Fruit fly (Drosophila melanogaster) whole organism, embryonic: ENCODE measurements around the gene CG33096.

Experiments
- Bdp1 ChIP-seq: fragments of 200-800 bp; sonication (Bioruptor generic); optimal IDR thresholded peaks from 3 replicates; lab custom pipeline; 2016; ENCODE audit warnings: missing biosample characterization, missing genetic modification characterization
- CG10209 ChIP-seq: fragments of 200-800 bp; sonication (Bioruptor generic); optimal IDR thresholded peaks from 3 replicates; lab custom pipeline; 2017; ENCODE audit warnings: missing biosample characterization, mild to moderate bottlenecking, missing genetic modification characterization, missing genetic modification reagents
- CG10565 ChIP-seq: fragments of 200-800 bp; sonication (Bioruptor generic); optimal IDR thresholded peaks from 3 replicates; lab custom pipeline; 2016; ENCODE audit warnings: missing biosample characterization, mild to moderate bottlenecking, missing genetic modification characterization
- CG10654 ChIP-seq: fragments of 200-800 bp; sonication (Bioruptor generic); optimal IDR thresholded peaks from 2 replicates; lab custom pipeline; 2016; ENCODE audit warnings: missing biosample characterization, missing genetic modification characterization
- CG11085 ChIP-seq: fragments of 200-800 bp; sonication (Bioruptor generic); IDR thresholded peaks from 2 replicates; pipeline ENCODE4 v1.3.6; 2022; ENCODE audit warnings: missing biosample characterization, missing genetic modification characterization
- CG13287 ChIP-seq: fragments of 200-800 bp; sonication (Bioruptor generic); IDR thresholded peaks from 2 replicates; pipeline ENCODE4 v1.3.6; 2022; ENCODE audit warnings: missing biosample characterization, missing genetic modification characterization; ENCODE audit not compliant: partially characterized antibody
- CG13894 ChIP-seq: fragments of 200-800 bp; sonication (Bioruptor generic); optimal IDR thresholded peaks from 3 replicates; lab custom pipeline; 2018; ENCODE audit warnings: missing biosample characterization, mild to moderate bottlenecking, missing genetic modification characterization, moderate library complexity
- CG15011 ChIP-seq: fragments of 200-800 bp; sonication (Bioruptor generic); optimal IDR thresholded peaks from 3 replicates; lab custom pipeline; 2018; ENCODE audit warnings: missing biosample characterization, mild to moderate bottlenecking, missing genetic modification characterization
- CG15073 ChIP-seq: fragments of 200-800 bp; sonication (Bioruptor generic); optimal IDR thresholded peaks from 2 replicates; lab custom pipeline; 2016; ENCODE audit warnings: missing biosample characterization, missing genetic modification characterization
- CG1603 ChIP-seq: fragments of 200-800 bp; sonication (Bioruptor generic); optimal IDR thresholded peaks from 2 replicates; lab custom pipeline; 2019; ENCODE audit warnings: missing biosample characterization, mild to moderate bottlenecking, missing genetic modification characterization, moderate library complexity
- CG17328 ChIP-seq: fragments of 200-800 bp; sonication (Bioruptor generic); IDR thresholded peaks from 2 replicates; pipeline ENCODE4 v1.3.6; 2022; ENCODE audit warnings: missing biosample characterization, missing genetic modification characterization
- CG17359 ChIP-seq: fragments of 200-800 bp; sonication (Bioruptor generic); optimal IDR thresholded peaks from 3 replicates; lab custom pipeline; 2018; ENCODE audit warnings: missing biosample characterization, mild to moderate bottlenecking, missing genetic modification characterization, moderate library complexity
- CG17385 ChIP-seq: fragments of 200-800 bp; sonication (Bioruptor generic); optimal IDR thresholded peaks from 3 replicates; lab custom pipeline; 2018; ENCODE audit warnings: missing biosample characterization, mild to moderate bottlenecking, missing genetic modification characterization
- CG30403 ChIP-seq: fragments of 200-800 bp; sonication (Bioruptor generic); optimal IDR thresholded peaks from 3 replicates; lab custom pipeline; 2016; ENCODE audit warnings: missing biosample characterization, missing genetic modification characterization
- CG34422 ChIP-seq: fragments of 200-800 bp; sonication (Bioruptor generic); IDR thresholded peaks from 3 replicates; pipeline ENCODE4 v1.3.6; 2022; ENCODE audit warnings: missing biosample characterization, missing genetic modification characterization
- CG3838 ChIP-seq: fragments of 200-800 bp; sonication (Bioruptor generic); optimal IDR thresholded peaks from 3 replicates; lab custom pipeline; 2016; ENCODE audit warnings: missing biosample characterization, missing genetic modification characterization
- CG4360 ChIP-seq: fragments of 200-800 bp; sonication (Bioruptor generic); IDR thresholded peaks from 2 replicates; pipeline ENCODE4 v1.3.6; 2022; ENCODE audit warnings: missing biosample characterization, missing genetic modification characterization
- CG5180 ChIP-seq: fragments of 200-800 bp; sonication (Bioruptor generic); optimal IDR thresholded peaks from 3 replicates; lab custom pipeline; 2017; ENCODE audit warnings: missing biosample characterization, missing genetic modification characterization, mild to moderate bottlenecking, moderate library complexity, missing genetic modification reagents
- CG6683 ChIP-seq: fragments of 200-800 bp; sonication (Bioruptor generic); optimal IDR thresholded peaks from 2 replicates; lab custom pipeline; 2017; ENCODE audit warnings: missing biosample characterization, mild to moderate bottlenecking, missing genetic modification characterization, missing genetic modification reagents
- CG9727 ChIP-seq: fragments of 200-800 bp; sonication (Bioruptor generic); optimal IDR thresholded peaks from 3 replicates; lab custom pipeline; 2017; ENCODE audit warnings: missing biosample characterization, mild to moderate bottlenecking, missing genetic modification characterization
- CG9797 ChIP-seq: fragments of 200-800 bp; sonication (Bioruptor generic); optimal IDR thresholded peaks from 3 replicates; lab custom pipeline; 2018; ENCODE audit warnings: missing biosample characterization, mild to moderate bottlenecking, missing genetic modification characterization
- Camta ChIP-seq: fragments of 200-800 bp; sonication (Bioruptor generic); optimal IDR thresholded peaks from 2 replicates; lab custom pipeline; 2016; ENCODE audit warnings: missing biosample characterization, missing genetic modification characterization
- CoRest ChIP-seq: fragments of 200-800 bp; sonication (Bioruptor generic); optimal IDR thresholded peaks from 3 replicates; lab custom pipeline; 2018; ENCODE audit warnings: missing biosample characterization, mild to moderate bottlenecking, missing genetic modification characterization, moderate library complexity
- Deaf1 ChIP-seq: fragments of 200-800 bp; optimal IDR thresholded peaks from 3 replicates; lab custom pipeline; 2019; ENCODE audit warnings: missing biosample characterization, mild to moderate bottlenecking, missing genetic modification characterization, moderate library complexity
- Dref ChIP-seq: fragments of 200-800 bp; sonication (Bioruptor generic); IDR thresholded peaks from 2 replicates; pipeline ENCODE4 v1.3.6; 2022; ENCODE audit warnings: missing biosample characterization, missing genetic modification characterization
- Drgx ChIP-seq: fragments of 200-800 bp; sonication (Bioruptor generic); IDR thresholded peaks from 2 replicates; pipeline ENCODE4 v1.3.6; 2022; ENCODE audit warnings: missing biosample characterization, missing genetic modification characterization
- Lim3 ChIP-seq: fragments of 200-800 bp; sonication (Bioruptor generic); IDR thresholded peaks from 2 replicates; pipeline ENCODE4 v1.3.6; 2022; ENCODE audit warnings: missing biosample characterization, missing genetic modification characterization
- Lpt ChIP-seq: fragments of >200 bp; optimal IDR thresholded peaks from 2 replicates; lab custom pipeline; 2018; ENCODE audit warnings: missing biosample characterization, missing genetic modification characterization
- NC2β ChIP-seq: fragments of 200-800 bp; sonication (Bioruptor generic); optimal IDR thresholded peaks from 2 replicates; lab custom pipeline; 2016; ENCODE audit warnings: missing biosample characterization, missing genetic modification characterization
- Neu2 ChIP-seq: fragments of 200-800 bp; sonication (Bioruptor generic); optimal IDR thresholded peaks from 3 replicates; lab custom pipeline; 2016; ENCODE audit warnings: missing biosample characterization, missing genetic modification characterization, borderline replicate concordance
- Scr ChIP-seq: fragments of 200-800 bp; sonication (Bioruptor generic); IDR thresholded peaks from 2 replicates; pipeline ENCODE4 v1.3.6; 2022; ENCODE audit warnings: missing biosample characterization, missing genetic modification characterization; ENCODE audit not compliant: partially characterized antibody
- Ssrp ChIP-seq: fragments of 200-800 bp; sonication (Bioruptor generic); optimal IDR thresholded peaks from 2 replicates; lab custom pipeline; 2018; ENCODE audit warnings: missing biosample characterization, mild to moderate bottlenecking, missing genetic modification characterization, moderate library complexity
- YL-1 ChIP-seq: fragments of 200-800 bp; sonication (Bioruptor generic); optimal IDR thresholded peaks from 3 replicates; lab custom pipeline; 2017; ENCODE audit warnings: missing biosample characterization, mild to moderate bottlenecking, missing genetic modification characterization
- amos ChIP-seq: fragments of 200-800 bp; sonication (Bioruptor generic); IDR thresholded peaks from 2 replicates; pipeline ENCODE4 v1.3.6; 2022; ENCODE audit warnings: missing biosample characterization, missing genetic modification characterization; ENCODE audit not compliant: partially characterized antibody
- danr ChIP-seq: fragments of 200-800 bp; sonication (Bioruptor generic); IDR thresholded peaks from 2 replicates; pipeline ENCODE4 v1.3.6; 2022; ENCODE audit warnings: missing biosample characterization, missing genetic modification characterization
- exex ChIP-seq: fragments of 200-800 bp; sonication (Bioruptor generic); optimal IDR thresholded peaks from 4 replicates; lab custom pipeline; 2018; ENCODE audit warnings: missing biosample characterization, mild to moderate bottlenecking, missing genetic modification characterization, moderate library complexity
- grau ChIP-seq: fragments of 200-800 bp; optimal IDR thresholded peaks from 3 replicates; lab custom pipeline; 2019; ENCODE audit warnings: missing biosample characterization, mild to moderate bottlenecking, missing genetic modification characterization, moderate library complexity
- kah ChIP-seq: fragments of 200-800 bp; sonication (Bioruptor generic); optimal IDR thresholded peaks from 2 replicates; lab custom pipeline; 2018; ENCODE audit warnings: missing biosample characterization, mild to moderate bottlenecking, missing genetic modification characterization
- kay ChIP-seq: fragments of 200-800 bp; sonication (Bioruptor generic); optimal IDR thresholded peaks from 2 replicates; lab custom pipeline; 2016; ENCODE audit warnings: missing biosample characterization, missing genetic modification characterization
- mirr ChIP-seq: fragments of 200-800 bp; sonication (Bioruptor generic); optimal IDR thresholded peaks from 3 replicates; lab custom pipeline; 2018; ENCODE audit warnings: missing biosample characterization, mild to moderate bottlenecking, missing genetic modification characterization
- pzg ChIP-seq: fragments of 200-800 bp; sonication (Bioruptor generic); optimal IDR thresholded peaks from 3 replicates; lab custom pipeline; 2018; ENCODE audit warnings: missing biosample characterization, mild to moderate bottlenecking, missing genetic modification characterization, moderate library complexity
- schlank ChIP-seq: fragments of 200-800 bp; sonication (Bioruptor generic); optimal IDR thresholded peaks from 2 replicates; lab custom pipeline; 2018; ENCODE audit warnings: missing biosample characterization, mild to moderate bottlenecking, missing genetic modification characterization
- scrt ChIP-seq: fragments of 200-800 bp; sonication (Bioruptor generic); optimal IDR thresholded peaks from 2 replicates; lab custom pipeline; 2018; ENCODE audit warnings: missing biosample characterization, mild to moderate bottlenecking, missing genetic modification characterization, moderate library complexity
- sim ChIP-seq: fragments of 200-800 bp; sonication (Bioruptor generic); IDR thresholded peaks from 2 replicates; pipeline ENCODE4 v1.3.6; 2022; ENCODE audit warnings: missing biosample characterization, missing genetic modification characterization
- sqz ChIP-seq: fragments of 200-800 bp; sonication (Bioruptor generic); optimal IDR thresholded peaks from 3 replicates; lab custom pipeline; 2018; ENCODE audit warnings: missing biosample characterization, mild to moderate bottlenecking, missing genetic modification characterization
- stc ChIP-seq: fragments of 200-800 bp; sonication (Bioruptor generic); IDR thresholded peaks from 2 replicates; pipeline ENCODE4 v1.3.6; 2022; ENCODE audit warnings: missing biosample characterization, missing genetic modification characterization
- stwl ChIP-seq: fragments of 200-800 bp; sonication (Bioruptor generic); optimal IDR thresholded peaks from 3 replicates; lab custom pipeline; 2018; ENCODE audit warnings: missing biosample characterization, mild to moderate bottlenecking, missing genetic modification characterization, moderate library complexity
- trem ChIP-seq: fragments of 200-800 bp; optimal IDR thresholded peaks from 3 replicates; lab custom pipeline; 2019; ENCODE audit warnings: missing biosample characterization, mild to moderate bottlenecking, missing genetic modification characterization, moderate library complexity
- tx ChIP-seq: fragments of 200-800 bp; sonication (Bioruptor generic); optimal IDR thresholded peaks from 2 replicates; lab custom pipeline; 2016; ENCODE audit warnings: missing biosample characterization, missing genetic modification characterization
- unc-4 ChIP-seq: fragments of 200-800 bp; sonication (Bioruptor generic); IDR thresholded peaks from 2 replicates; pipeline ENCODE4 v1.3.6; 2022; ENCODE audit warnings: missing biosample characterization, missing genetic modification characterization; ENCODE audit not compliant: partially characterized antibody
- zen2 ChIP-seq: fragments of 200-800 bp; sonication (Bioruptor generic); IDR thresholded peaks from 3 replicates; pipeline ENCODE4 v1.3.6; 2022; ENCODE audit warnings: missing biosample characterization, missing genetic modification characterization; ENCODE audit not compliant: partially characterized antibody

CG33096 gene

dm6 chr3R:25056016-25056415, 41.5 kb upstream of the CG33096 start, which contains the start of the genes CG31111 and stac (continued):
- TF ChIP-seq YL-1 (GFP tag; lab: Kevin White, UChicago): peak; percentile 38
- no peak for TF ChIP-seq mirr (GFP tag; lab: Kevin White, UChicago)
- TF ChIP-seq CG11085 (GFP tag; lab: Robert Waterston, UW): no peak
- TF ChIP-seq trem (tag; lab: Kevin White, UChicago): peak; percentile 90
- no peak for TF ChIP-seq CoRest (tag; lab: Kevin White, UChicago)
- peak; percentile 66; the same call in 1 of the 2 replicates for TF ChIP-seq CG4360 (GFP tag; lab: Robert Waterston, UW)
- TF ChIP-seq amos: peak; percentile 7; the same call in 1 of the 2 replicates
- no peak for TF ChIP-seq sim (GFP tag; lab: Robert Waterston, UW)
- TF ChIP-seq Neu2: no peak
- no peak for TF ChIP-seq Lim3 (GFP tag; lab: Robert Waterston, UW)
- TF ChIP-seq stc (GFP tag; lab: Robert Waterston, UW): no peak
- no peak for TF ChIP-seq CG34422 (GFP tag; lab: Robert Waterston, UW)
- TF ChIP-seq sqz (GFP tag; lab: Kevin White, UChicago): no peak
- TF ChIP-seq CG10565 (GFP tag; lab: Kevin White, UChicago): no peak
- no peak for TF ChIP-seq CG3838
- TF ChIP-seq tx (GFP tag; lab: Kevin White, UChicago): no peak
- no peak for TF ChIP-seq schlank (tag; lab: Kevin White, UChicago)
- TF ChIP-seq Ssrp (tag; lab: Kevin White, UChicago): no peak
- TF ChIP-seq CG15011 (GFP tag; lab: Kevin White, UChicago): no peak
- peak; percentile 37 for TF ChIP-seq Scr (GFP tag; lab: Robert Waterston, UW)
- no peak for TF ChIP-seq CG9727 (GFP tag; lab: Kevin White, UChicago)
- TF ChIP-seq Drgx (GFP tag; lab: Robert Waterston, UW): no peak
- TF ChIP-seq CG5180 (GFP tag; lab: Kevin White, UChicago): no peak
- no peak for TF ChIP-seq Camta
- no peak for TF ChIP-seq CG13894
- peak; percentile 29 for TF ChIP-seq exex (tag; lab: Kevin White, UChicago)
- no peak for TF ChIP-seq CG6683 (GFP tag; lab: Kevin White, UChicago)
- TF ChIP-seq CG10654 (GFP tag; lab: Kevin White, UChicago): no peak
- TF ChIP-seq kah (GFP tag; lab: Kevin White, UChicago): no peak
- TF ChIP-seq Dref (GFP tag; lab: Robert Waterston, UW): peak; percentile 66
- no peak for TF ChIP-seq NC2β (GFP tag; lab: Kevin White, UChicago)
- no peak for TF ChIP-seq zen2 (GFP tag; lab: Robert Waterston, UW)
- TF ChIP-seq CG10209 (GFP tag; lab: Kevin White, UChicago): no peak
- 0 out of 2 replicates have a peak, but pooled peaks have one; percentile 22 for TF ChIP-seq unc-4 (GFP tag; lab: Robert Waterston, UW)
- peak; percentile 37; the same call in 1 of the 2 replicates for TF ChIP-seq CG13287 (GFP tag; lab: Robert Waterston, UW)
- TF ChIP-seq CG17385 (GFP tag; lab: Kevin White, UChicago): peak; percentile 19
- TF ChIP-seq CG15073 (GFP tag; lab: Kevin White, UChicago): no peak
- no peak for TF ChIP-seq Lpt (GFP tag; lab: Kevin White, UChicago)
- peak; percentile 24 for TF ChIP-seq CG1603 (tag; lab: Kevin White, UChicago)
- TF ChIP-seq pzg: peak; percentile 44
- peak; percentile 46 for TF ChIP-seq CG9797
- TF ChIP-seq CG17328: no peak
- no peak for TF ChIP-seq kay
- no peak for TF ChIP-seq Bdp1
- peak; percentile 14 for TF ChIP-seq grau (tag; lab: Kevin White, UChicago)
- no peak for TF ChIP-seq CG17359 (tag; lab: Kevin White, UChicago)
- TF ChIP-seq Deaf1: no peak
- peak; percentile 62 for TF ChIP-seq stwl (tag; lab: Kevin White, UChicago)
- no peak for TF ChIP-seq CG30403 (GFP tag; lab: Kevin White, UChicago)
- TF ChIP-seq scrt (GFP tag; lab: Kevin White, UChicago): no peak
- TF ChIP-seq danr (GFP tag; lab: Robert Waterston, UW): no peak
